Fruit fly (Drosophila melanogaster): Measurements from ENCODE around the gene CG13457.

DNA sequence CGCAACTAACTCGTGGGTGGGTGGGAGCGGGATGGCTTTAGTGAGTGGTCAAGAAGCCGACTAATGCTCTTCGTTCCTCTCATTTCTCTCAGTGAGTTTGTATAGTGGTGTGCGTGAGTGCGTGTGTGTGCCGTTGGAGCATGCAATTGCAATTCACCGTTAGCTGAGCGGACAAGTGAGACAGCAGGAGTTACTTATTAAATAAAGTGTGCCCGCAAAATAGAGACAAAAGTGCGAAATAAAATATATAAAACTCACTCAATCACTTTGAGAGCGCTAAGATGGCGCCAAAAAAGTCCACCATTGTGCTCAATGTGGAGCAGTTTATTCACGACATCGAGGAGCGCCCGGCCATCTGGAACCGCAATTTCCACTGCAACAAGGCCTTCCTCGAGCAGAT lies 22.7 kb downstream of the CG13457 start:
- TF ChIP-seq CTCF (optimal IDR thresholded peaks at IDR 0.05) (no peak), CG8478 (optimal IDR thresholded peaks at IDR 0.05) (no peak)

Data from S2 (cell line).